Worm (Caenorhabditis elegans) whole organism, early embryonic: ENCODE measurements around the gene cyp-37B1.

Experiments used
- B0310.2 ChIP-seq: sonication (generic microtip); optimal IDR thresholded peaks from 2 replicates; lab custom pipeline; 2016; ENCODE audit warnings: mild to moderate bottlenecking, missing genetic modification characterization, missing compliant biosample characterization
- F13C5.2 ChIP-seq: sonication (generic microtip); optimal IDR thresholded peaks from 2 replicates; lab custom pipeline; 2017; ENCODE audit warnings: mild to moderate bottlenecking, missing genetic modification characterization, inconsistent platforms, missing compliant biosample characterization
- aly-1 ChIP-seq: sonication (generic microtip); optimal IDR thresholded peaks from 2 replicates; lab custom pipeline; 2016; ENCODE audit warnings: missing genetic modification characterization, missing compliant biosample characterization
- ama-1 ChIP-seq: fragments of 150-350 bp; optimal IDR thresholded peaks from 2 replicates; lab custom pipeline; 2014
- ceh-13 ChIP-seq: fragments of 200-800 bp; sonication (Bioruptor generic); optimal IDR thresholded peaks from 2 replicates; lab custom pipeline; 2018; ENCODE audit warnings: mild to moderate bottlenecking, missing genetic modification characterization, missing compliant biosample characterization
- ets-7 ChIP-seq: sonication (generic microtip); optimal IDR thresholded peaks from 2 replicates; lab custom pipeline; 2016; ENCODE audit warnings: missing genotype, missing genetic modification characterization, missing compliant biosample characterization
- hmbx-1 ChIP-seq: sonication (generic microtip); optimal IDR thresholded peaks from 2 replicates; lab custom pipeline; 2016; ENCODE audit warnings: mild to moderate bottlenecking, missing genetic modification characterization, missing compliant biosample characterization
- hnd-1 ChIP-seq: sonication (generic microtip); optimal IDR thresholded peaks from 2 replicates; lab custom pipeline; 2016; ENCODE audit warnings: missing genetic modification characterization, missing compliant biosample characterization
- pes-1 ChIP-seq: fragments of 200-800 bp; sonication (Bioruptor generic); IDR thresholded peaks from 2 replicates; pipeline ENCODE4 v1.3.6; 2022; ENCODE audit warnings: missing genetic modification reagents, missing genetic modification characterization, missing compliant biosample characterization
- sea-1 ChIP-seq: fragments of 200-800 bp; sonication (Bioruptor generic); conservative IDR thresholded peaks from 2 replicates; pipeline ENCODE4 v1.3.6; 2022; ENCODE audit warnings: missing genetic modification characterization, missing compliant biosample characterization
- tbx-11 ChIP-seq: fragments of 200-800 bp; sonication (Bioruptor generic); IDR thresholded peaks from 2 replicates; pipeline ENCODE4 v1.3.6; 2022; ENCODE audit warnings: missing genetic modification characterization, missing compliant biosample characterization
- tbx-37 ChIP-seq: fragments of 200-800 bp; sonication (Bioruptor generic); conservative IDR thresholded peaks from 2 replicates; pipeline ENCODE4 v1.3.6; 2022; ENCODE audit warnings: missing genetic modification reagents, missing genetic modification characterization, missing compliant biosample characterization

DNA sequence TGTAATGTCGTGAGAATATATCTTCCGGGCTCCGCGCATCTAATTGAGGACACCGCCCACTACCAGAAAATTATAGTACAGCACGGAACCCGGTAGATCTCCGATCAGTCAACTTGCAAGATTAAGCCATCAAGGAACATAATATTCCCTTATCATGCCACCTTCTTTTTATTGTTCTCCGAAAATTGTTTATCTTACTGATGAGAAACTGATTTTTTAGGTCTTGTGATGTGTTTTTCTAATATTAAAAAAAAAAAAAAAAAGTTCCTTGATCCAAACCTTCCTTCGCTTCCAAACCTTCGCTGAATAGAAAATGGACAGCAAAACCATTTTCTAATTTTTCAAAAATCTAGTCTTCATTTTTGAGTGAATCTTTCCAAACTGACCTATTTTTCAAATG is 50.9 kb downstream of the cyp-37B1 start, which contains the start of gene F57G8.7:
- TF ChIP-seq ama-1 (no peak), tbx-37 (GFP tag; lab: Robert Waterston, UW) (no peak), B0310.2 (no peak), ceh-13 (GFP tag; lab: Kevin White, UChicago) (no peak), tbx-11 (GFP tag; lab: Robert Waterston, UW) (no peak), ets-7 (tag; lab: Kevin White, UChicago) (no peak), sea-1 (no peak), aly-1 (tag; lab: Kevin White, UChicago) (no peak), hnd-1 (tag; lab: Kevin White, UChicago) (no peak), pes-1 (GFP tag; lab: Robert Waterston, UW) (no peak), hmbx-1 (tag; lab: Kevin White, UChicago) (no peak), F13C5.2 (tag; lab: Kevin White, UChicago) (no peak)
